Fruit fly (Drosophila melanogaster) Kc167 (cell line): Measurements from ENCODE around the gene dpr9.

Experiments
- Myc ChIP-seq: fragments of >200 bp; optimal IDR thresholded peaks from 2 replicates; lab custom pipeline; 2017; ENCODE audit warnings: missing external identifiers
- Sin3A ChIP-seq: fragments of >200 bp; optimal IDR thresholded peaks from 2 replicates; lab custom pipeline; 2018; ENCODE audit warnings: missing external identifiers
- h ChIP-seq: fragments of >200 bp; optimal IDR thresholded peaks from 3 replicates; lab custom pipeline; 2018; ENCODE audit warnings: missing external identifiers
- insv ChIP-seq: fragments of >200 bp; optimal IDR thresholded peaks from 3 replicates; lab custom pipeline; 2018; ENCODE audit warnings: missing external identifiers
- psq ChIP-seq: fragments of >200 bp; optimal IDR thresholded peaks from 2 replicates; lab custom pipeline; 2017; ENCODE audit warnings: missing external identifiers
- ttk ChIP-seq: sonication (Bioruptor generic); optimal IDR thresholded peaks from 2 replicates; lab custom pipeline; 2017; ENCODE audit warnings: missing external identifiers

dpr9 gene

dm6 chr3R:15076963-15077362, at the start of gene dpr9:
Gene dpr9, minus strand, starts transcription at chr3R:15077206.
- TF ChIP-seq Myc (lab: Kevin White, UChicago) (no peak), psq (no peak), h (lab: Kevin White, UChicago) (no peak), ttk (lab: Kevin White, UChicago) (no peak), insv (lab: Kevin White, UChicago) (no peak), Sin3A (no peak)

dm6 chr3R:15125796-15126195, 48.8 kb upstream of the dpr9 start:
- TF ChIP-seq ttk (lab: Kevin White, UChicago) = no peak

- TF ChIP-seq Sin3A = no peak
- TF ChIP-seq insv (lab: Kevin White, UChicago) = no peak
- TF ChIP-seq psq = no peak
- TF ChIP-seq ttk (lab: Kevin White, UChicago) = no peak
- no peak for TF ChIP-seq Myc (lab: Kevin White, UChicago)
- no peak for TF ChIP-seq h (lab: Kevin White, UChicago)
Measured at dm6 chr3R:15124559-15124958, 47.6 kb upstream of the dpr9 start.

dm6 chr3R:15123036-15123715, 46.2 kb upstream of the dpr9 start:
- TF ChIP-seq Myc (lab: Kevin White, UChicago) = no peak
- no peak for TF ChIP-seq insv (lab: Kevin White, UChicago)
- no peak for TF ChIP-seq psq
- TF ChIP-seq h (lab: Kevin White, UChicago) = no peak
- no peak for TF ChIP-seq Sin3A
- TF ChIP-seq ttk (lab: Kevin White, UChicago) = no peak

- TF ChIP-seq h (lab: Kevin White, UChicago) (no peak), Myc (lab: Kevin White, UChicago) (no peak), insv (lab: Kevin White, UChicago) (no peak), Sin3A (no peak), psq (no peak), ttk (lab: Kevin White, UChicago) (no peak)
Measured at dm6 chr3R:15121599-15122394, 44.8 kb upstream of the dpr9 start.

- no peak for TF ChIP-seq insv (lab: Kevin White, UChicago)
- no peak for TF ChIP-seq ttk (lab: Kevin White, UChicago)
- no peak for TF ChIP-seq Sin3A
- no peak for TF ChIP-seq psq
- TF ChIP-seq Myc (lab: Kevin White, UChicago) = no peak
- no peak for TF ChIP-seq h (lab: Kevin White, UChicago)
Measured at dm6 chr3R:15119730-15120129, 42.7 kb upstream of the dpr9 start.

dm6 chr3R:15117765-15118164, 40.8 kb upstream of the dpr9 start:
- TF ChIP-seq Myc (lab: Kevin White, UChicago) = no peak

dm6 chr3R:15114465-15115228, 37.6 kb upstream of the dpr9 start:
- TF ChIP-seq insv (lab: Kevin White, UChicago) = no peak
- TF ChIP-seq Myc (lab: Kevin White, UChicago) = no peak

- TF ChIP-seq insv (lab: Kevin White, UChicago) (no peak), h (lab: Kevin White, UChicago) (no peak), Myc (lab: Kevin White, UChicago) (no peak), psq (no peak), ttk (lab: Kevin White, UChicago) (no peak), Sin3A (no peak)
Measured at dm6 chr3R:15113584-15113983, 36.6 kb upstream of the dpr9 start.

dm6 chr3R:15112232-15112631, 35.2 kb upstream of the dpr9 start:
- TF ChIP-seq insv (lab: Kevin White, UChicago) = no peak

- no peak for TF ChIP-seq Sin3A
- TF ChIP-seq psq = no peak
- no peak for TF ChIP-seq Myc (lab: Kevin White, UChicago)
- no peak for TF ChIP-seq insv (lab: Kevin White, UChicago)
- TF ChIP-seq ttk (lab: Kevin White, UChicago) = no peak
- no peak for TF ChIP-seq h (lab: Kevin White, UChicago)
Measured at dm6 chr3R:15110135-15110534, 33.1 kb upstream of the dpr9 start.

dm6 chr3R:15095550-15096031, 18.6 kb upstream of the dpr9 start, which contains the start of gene CG6966:
Gene CG6966, minus strand, starts transcription at chr3R:15095631.
- TF ChIP-seq h (lab: Kevin White, UChicago) = no peak
- no peak for TF ChIP-seq ttk (lab: Kevin White, UChicago)
- TF ChIP-seq Myc (lab: Kevin White, UChicago) = no peak
- TF ChIP-seq Sin3A = no peak
- TF ChIP-seq psq = no peak
- no peak for TF ChIP-seq insv (lab: Kevin White, UChicago)
